Worm (Caenorhabditis elegans) whole organism, early embryonic: ENCODE data around the gene C48B4.7.

Experiments
- ama-1 ChIP-seq: fragments of 150-350 bp; optimal IDR thresholded peaks from 2 replicates; lab custom pipeline; 2014
- ceh-13 ChIP-seq: fragments of 200-800 bp; sonication (Bioruptor generic); optimal IDR thresholded peaks from 2 replicates; lab custom pipeline; 2018; ENCODE audit warnings: mild to moderate bottlenecking, missing genetic modification characterization, missing compliant biosample characterization
- ceh-36 ChIP-seq: sonication (generic microtip); optimal IDR thresholded peaks from 2 replicates; lab custom pipeline; 2016; ENCODE audit warnings: missing genetic modification characterization, inconsistent platforms, missing compliant biosample characterization
- ets-7 ChIP-seq: sonication (generic microtip); optimal IDR thresholded peaks from 2 replicates; lab custom pipeline; 2016; ENCODE audit warnings: missing genotype, missing genetic modification characterization, missing compliant biosample characterization
- flt-1 ChIP-seq: fragments of 200-800 bp; sonication (Bioruptor generic); IDR thresholded peaks from 2 replicates; pipeline ENCODE4 v1.3.6; 2022; ENCODE audit warnings: missing genetic modification characterization, missing compliant biosample characterization
- pes-1 ChIP-seq: fragments of 200-800 bp; sonication (Bioruptor generic); IDR thresholded peaks from 2 replicates; pipeline ENCODE4 v1.3.6; 2022; ENCODE audit warnings: missing genetic modification reagents, missing genetic modification characterization, missing compliant biosample characterization
- scrt-1 ChIP-seq: fragments of 200-800 bp; sonication (Bioruptor generic); IDR thresholded peaks from 2 replicates; pipeline ENCODE4 v1.3.6; 2022; ENCODE audit warnings: missing genetic modification characterization, missing compliant biosample characterization
- sea-1 ChIP-seq: fragments of 200-800 bp; sonication (Bioruptor generic); conservative IDR thresholded peaks from 2 replicates; pipeline ENCODE4 v1.3.6; 2022; ENCODE audit warnings: missing genetic modification characterization, missing compliant biosample characterization
- tra-4 ChIP-seq: sonication (generic microtip); optimal IDR thresholded peaks from 2 replicates; lab custom pipeline; 2017; ENCODE audit warnings: missing genetic modification characterization, missing compliant biosample characterization

- TF ChIP-seq ets-7: no peak
- no peak for TF ChIP-seq ama-1
- TF ChIP-seq tra-4 (tag; lab: Kevin White, UChicago): no peak
- no peak for TF ChIP-seq sea-1 (GFP tag; lab: Robert Waterston, UW)
- no peak for TF ChIP-seq ceh-36 (tag; lab: Kevin White, UChicago)
- TF ChIP-seq pes-1 (GFP tag; lab: Robert Waterston, UW): no peak
- no peak for TF ChIP-seq scrt-1 (GFP tag; lab: Robert Waterston, UW)
- TF ChIP-seq flt-1 (GFP tag; lab: Robert Waterston, UW): no peak
- TF ChIP-seq ceh-13: no peak
Observed at ce11 chrIII:9608650-9609049, 49.4 kb upstream of the C48B4.7 start, which contains the start of gene clec-161.
